Fruit fly (Drosophila melanogaster) whole organism, embryonic: ENCODE measurements around the gene Dh44.
A peak's percentile ranks its signal among the peaks of the same experiment; 100 is the strongest.

Experiments
- Abd-B ChIP-seq: fragments of 200-800 bp; sonication (Bioruptor generic); optimal IDR thresholded peaks from 2 replicates; lab custom pipeline; 2018; ENCODE audit warnings: missing biosample characterization, mild to moderate bottlenecking, missing genetic modification characterization, moderate library complexity
- Asciz ChIP-seq: fragments of 200-800 bp; sonication (Bioruptor generic); optimal IDR thresholded peaks from 2 replicates; lab custom pipeline; 2017; ENCODE audit warnings: missing biosample characterization, mild to moderate bottlenecking, missing genetic modification characterization, missing genetic modification reagents
- B-H2 ChIP-seq: fragments of 200-800 bp; sonication (Bioruptor generic); optimal IDR thresholded peaks from 2 replicates; lab custom pipeline; 2018; ENCODE audit warnings: missing biosample characterization, mild to moderate bottlenecking, missing genetic modification characterization
- CG11560 ChIP-seq: fragments of 200-800 bp; sonication (Bioruptor generic); IDR thresholded peaks from 3 replicates; pipeline ENCODE4 v1.3.6; 2022; ENCODE audit warnings: missing biosample characterization, missing genetic modification characterization
- CG2116 ChIP-seq: fragments of 200-800 bp; sonication (Bioruptor generic); optimal IDR thresholded peaks from 3 replicates; lab custom pipeline; 2018; ENCODE audit warnings: missing biosample characterization, mild to moderate bottlenecking, missing genetic modification characterization
- CG2129 ChIP-seq: fragments of 200-800 bp; sonication (Bioruptor generic); IDR thresholded peaks from 2 replicates; pipeline ENCODE4 v1.3.6; 2022; ENCODE audit warnings: missing biosample characterization, missing genetic modification characterization; ENCODE audit not compliant: partially characterized antibody
- CG31388 ChIP-seq: fragments of 200-800 bp; sonication (Bioruptor generic); optimal IDR thresholded peaks from 2 replicates; lab custom pipeline; 2016; ENCODE audit warnings: missing biosample characterization, missing genetic modification characterization
- CG34224 ChIP-seq: fragments of 200-800 bp; sonication (Bioruptor generic); IDR thresholded peaks from 3 replicates; pipeline ENCODE4 v1.3.6; 2022; ENCODE audit warnings: missing biosample characterization, missing genetic modification characterization; ENCODE audit not compliant: partially characterized antibody
- CG3847 ChIP-seq: fragments of 200-800 bp; sonication (Bioruptor generic); IDR thresholded peaks from 2 replicates; pipeline ENCODE4 v1.3.6; 2022; ENCODE audit warnings: missing biosample characterization, missing genetic modification characterization
- CG4617 ChIP-seq: fragments of 200-800 bp; sonication (Bioruptor generic); optimal IDR thresholded peaks from 3 replicates; lab custom pipeline; 2016; ENCODE audit warnings: missing biosample characterization, missing genetic modification characterization, borderline replicate concordance
- CG5245 ChIP-seq: fragments of 200-800 bp; sonication (Bioruptor generic); optimal IDR thresholded peaks from 3 replicates; lab custom pipeline; 2016; ENCODE audit warnings: missing biosample characterization, missing genetic modification characterization
- CG5953 ChIP-seq: fragments of 200-800 bp; sonication (Bioruptor generic); IDR thresholded peaks from 2 replicates; pipeline ENCODE4 v1.3.6; 2022; ENCODE audit warnings: missing biosample characterization, missing genetic modification characterization
- CG6254 ChIP-seq: fragments of 200-800 bp; sonication (Bioruptor generic); optimal IDR thresholded peaks from 3 replicates; lab custom pipeline; 2017; ENCODE audit warnings: mild to moderate bottlenecking, missing biosample characterization, missing genetic modification reagents, missing genetic modification characterization
- CG6683 ChIP-seq: fragments of 200-800 bp; sonication (Bioruptor generic); optimal IDR thresholded peaks from 2 replicates; lab custom pipeline; 2017; ENCODE audit warnings: missing biosample characterization, mild to moderate bottlenecking, missing genetic modification characterization, missing genetic modification reagents
- CG9727 ChIP-seq: fragments of 200-800 bp; sonication (Bioruptor generic); optimal IDR thresholded peaks from 3 replicates; lab custom pipeline; 2017; ENCODE audit warnings: missing biosample characterization, mild to moderate bottlenecking, missing genetic modification characterization
- CG9932 ChIP-seq: fragments of 200-800 bp; sonication (Bioruptor generic); IDR thresholded peaks from 2 replicates; pipeline ENCODE4 v1.3.6; 2022; ENCODE audit warnings: missing biosample characterization, missing genetic modification characterization
- Deaf1 ChIP-seq: fragments of 200-800 bp; optimal IDR thresholded peaks from 3 replicates; lab custom pipeline; 2019; ENCODE audit warnings: missing biosample characterization, mild to moderate bottlenecking, missing genetic modification characterization, moderate library complexity
- Doc2 ChIP-seq: fragments of 200-800 bp; sonication (Bioruptor generic); IDR thresholded peaks from 2 replicates; pipeline ENCODE4 v1.3.6; 2022; ENCODE audit warnings: missing biosample characterization, missing genetic modification characterization
- Dref ChIP-seq: fragments of 200-800 bp; sonication (Bioruptor generic); IDR thresholded peaks from 2 replicates; pipeline ENCODE4 v1.3.6; 2022; ENCODE audit warnings: missing biosample characterization, missing genetic modification characterization
- ERR ChIP-seq: fragments of 200-800 bp; sonication (Bioruptor generic); optimal IDR thresholded peaks from 2 replicates; lab custom pipeline; 2016; ENCODE audit warnings: missing biosample characterization, missing genetic modification characterization
- H2.0 ChIP-seq: fragments of 200-800 bp; sonication (Bioruptor generic); IDR thresholded peaks from 2 replicates; pipeline ENCODE4 v1.3.6; 2022; ENCODE audit warnings: missing biosample characterization, missing genetic modification characterization
- Mrtf ChIP-seq: fragments of 200-800 bp; sonication (Bioruptor generic); IDR thresholded peaks from 3 replicates; pipeline ENCODE4 v1.3.6; 2022; ENCODE audit warnings: missing biosample characterization, missing genetic modification characterization
- NFAT ChIP-seq: fragments of 200-800 bp; sonication (Bioruptor generic); IDR thresholded peaks from 2 replicates; pipeline ENCODE4 v1.3.6; 2022; ENCODE audit warnings: missing biosample characterization, missing genetic modification characterization
- NK7.1 ChIP-seq: fragments of 200-800 bp; sonication (Bioruptor generic); optimal IDR thresholded peaks from 3 replicates; lab custom pipeline; 2016; ENCODE audit warnings: missing biosample characterization, missing genetic modification characterization
- Nf-YB ChIP-seq: fragments of 200-800 bp; sonication (Bioruptor generic); optimal IDR thresholded peaks from 3 replicates; lab custom pipeline; 2019; ENCODE audit warnings: missing biosample characterization, mild to moderate bottlenecking, missing genetic modification characterization, moderate library complexity
- Poxn ChIP-seq: fragments of 200-800 bp; sonication (Bioruptor generic); IDR thresholded peaks from 2 replicates; pipeline ENCODE4 v1.3.6; 2022; ENCODE audit warnings: missing biosample characterization, missing genetic modification characterization
- Scr ChIP-seq: fragments of 200-800 bp; sonication (Bioruptor generic); IDR thresholded peaks from 2 replicates; pipeline ENCODE4 v1.3.6; 2022; ENCODE audit warnings: missing biosample characterization, missing genetic modification characterization; ENCODE audit not compliant: partially characterized antibody
- Usf ChIP-seq: fragments of 200-800 bp; sonication (Bioruptor generic); optimal IDR thresholded peaks from 2 replicates; lab custom pipeline; 2017; ENCODE audit warnings: missing genotype, missing biosample characterization, missing genetic modification characterization
- Xbp1 ChIP-seq: fragments of 200-800 bp; sonication (Bioruptor generic); optimal IDR thresholded peaks from 3 replicates; lab custom pipeline; 2016; ENCODE audit warnings: missing biosample characterization, mild to moderate bottlenecking, missing genetic modification characterization
- YL-1 ChIP-seq: fragments of 200-800 bp; sonication (Bioruptor generic); optimal IDR thresholded peaks from 3 replicates; lab custom pipeline; 2017; ENCODE audit warnings: missing biosample characterization, mild to moderate bottlenecking, missing genetic modification characterization
- ara ChIP-seq: fragments of 200-800 bp; sonication (Bioruptor generic); IDR thresholded peaks from 2 replicates; pipeline ENCODE4 v1.3.6; 2022; ENCODE audit warnings: missing biosample characterization, missing genetic modification characterization
- az2 ChIP-seq: fragments of 200-800 bp; sonication (Bioruptor generic); optimal IDR thresholded peaks from 3 replicates; lab custom pipeline; 2016; ENCODE audit warnings: missing biosample characterization, missing genetic modification characterization
- btn ChIP-seq: fragments of 200-800 bp; sonication (Bioruptor generic); optimal IDR thresholded peaks from 2 replicates; lab custom pipeline; 2016; ENCODE audit warnings: missing biosample characterization, missing genetic modification characterization
- chm ChIP-seq: fragments of 200-800 bp; sonication (Bioruptor generic); IDR thresholded peaks from 2 replicates; pipeline ENCODE4 v1.3.6; 2022; ENCODE audit warnings: missing biosample characterization, missing genetic modification characterization
- crol ChIP-seq: fragments of 200-800 bp; sonication (Bioruptor generic); IDR thresholded peaks from 2 replicates; pipeline ENCODE4 v1.3.6; 2022; ENCODE audit warnings: missing biosample characterization, missing genetic modification characterization
- fd102C ChIP-seq: fragments of 200-800 bp; sonication (Bioruptor generic); optimal IDR thresholded peaks from 2 replicates; lab custom pipeline; 2018; ENCODE audit warnings: missing biosample characterization, mild to moderate bottlenecking, missing genetic modification characterization, moderate library complexity
- fd96Cb ChIP-seq: fragments of 200-800 bp; sonication (Bioruptor generic); optimal IDR thresholded peaks from 2 replicates; lab custom pipeline; 2018; ENCODE audit warnings: missing biosample characterization, mild to moderate bottlenecking, missing genetic modification characterization, moderate library complexity
- ftz-f1 ChIP-seq: fragments of 200-800 bp; sonication (Bioruptor generic); optimal IDR thresholded peaks from 2 replicates; lab custom pipeline; 2016; ENCODE audit warnings: missing biosample characterization, missing genetic modification characterization
- hb ChIP-seq: fragments of 200-800 bp; sonication (Bioruptor generic); IDR thresholded peaks from 3 replicates; pipeline ENCODE4 v1.3.6; 2022; ENCODE audit warnings: missing biosample characterization, missing genetic modification characterization; ENCODE audit not compliant: partially characterized antibody
- klu ChIP-seq: fragments of 200-800 bp; sonication (Bioruptor generic); IDR thresholded peaks from 2 replicates; pipeline ENCODE4 v1.3.6; 2022; ENCODE audit warnings: missing biosample characterization, missing genetic modification characterization
- lmd ChIP-seq: fragments of 200-800 bp; sonication (Bioruptor generic); IDR thresholded peaks from 2 replicates; pipeline ENCODE4 v1.3.6; 2022; ENCODE audit warnings: missing biosample characterization, missing genetic modification characterization
- sd ChIP-seq: fragments of 200-800 bp; sonication (Bioruptor generic); optimal IDR thresholded peaks from 3 replicates; lab custom pipeline; 2018; ENCODE audit warnings: missing biosample characterization, mild to moderate bottlenecking, missing genetic modification characterization, moderate library complexity
- sima ChIP-seq: fragments of 200-800 bp; sonication (Bioruptor generic); optimal IDR thresholded peaks from 2 replicates; lab custom pipeline; 2016; ENCODE audit warnings: missing biosample characterization, missing genetic modification characterization
- sqz ChIP-seq: fragments of 200-800 bp; sonication (Bioruptor generic); optimal IDR thresholded peaks from 3 replicates; lab custom pipeline; 2018; ENCODE audit warnings: missing biosample characterization, mild to moderate bottlenecking, missing genetic modification characterization
- stwl ChIP-seq: fragments of 200-800 bp; sonication (Bioruptor generic); optimal IDR thresholded peaks from 3 replicates; lab custom pipeline; 2018; ENCODE audit warnings: missing biosample characterization, mild to moderate bottlenecking, missing genetic modification characterization, moderate library complexity
- tna ChIP-seq: fragments of 200-800 bp; sonication (Bioruptor generic); IDR thresholded peaks from 2 replicates; pipeline ENCODE4 v1.3.6; 2022; ENCODE audit warnings: missing biosample characterization, missing genetic modification characterization; ENCODE audit not compliant: partially characterized antibody
- tup ChIP-seq: fragments of 200-800 bp; sonication (Bioruptor generic); optimal IDR thresholded peaks from 2 replicates; lab custom pipeline; 2016; ENCODE audit warnings: missing biosample characterization, mild to moderate bottlenecking, missing genetic modification characterization, moderate library complexity
- usp ChIP-seq: fragments of >200 bp; optimal IDR thresholded peaks from 2 replicates; lab custom pipeline; 2017; ENCODE audit warnings: missing biosample characterization, missing genetic modification characterization
- vfl ChIP-seq: fragments of 200-800 bp; sonication (Bioruptor generic); optimal IDR thresholded peaks from 2 replicates; lab custom pipeline; 2016; ENCODE audit warnings: missing biosample characterization, missing genetic modification characterization
- wdn ChIP-seq: fragments of 200-800 bp; sonication (Bioruptor generic); IDR thresholded peaks from 2 replicates; pipeline ENCODE4 v1.3.6; 2022; ENCODE audit warnings: missing biosample characterization, missing genetic modification characterization

Dh44 gene

DNA sequence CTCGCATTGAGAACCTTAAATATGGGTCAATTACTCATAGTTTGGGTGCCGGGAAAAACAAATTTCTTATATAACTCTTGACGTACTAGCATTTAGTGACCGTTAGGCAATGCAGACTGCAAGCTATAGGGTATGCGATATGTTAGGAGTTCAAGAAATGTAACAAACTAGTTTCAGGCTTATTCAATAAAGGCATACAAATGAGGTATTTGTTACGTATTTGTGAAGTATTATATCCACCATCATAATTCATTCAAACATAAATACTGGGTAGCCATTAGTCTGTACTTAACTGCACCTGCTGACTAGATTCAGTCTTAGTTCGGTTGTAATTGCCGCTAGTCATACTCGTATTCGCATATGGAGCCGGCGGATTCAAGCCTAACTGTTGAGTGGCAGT is 29.8 kb upstream of the Dh44 start (continued):
- TF ChIP-seq stwl (tag; lab: Kevin White, UChicago) (no peak), Mrtf (GFP tag; lab: Robert Waterston, UW) (no peak), ftz-f1 (GFP tag; lab: Kevin White, UChicago) (no peak), klu (GFP tag; lab: Robert Waterston, UW) (no peak), usp (GFP tag; lab: Kevin White, UChicago) (no peak), Deaf1 (tag; lab: Kevin White, UChicago) (no peak), CG2116 (GFP tag; lab: Kevin White, UChicago) (no peak), Nf-YB (no peak), ERR (no peak), NK7.1 (no peak), fd102C (GFP tag; lab: Kevin White, UChicago) (no peak), CG4617 (GFP tag; lab: Kevin White, UChicago) (no peak), fd96Cb (tag; lab: Kevin White, UChicago) (no peak)
- TF ChIP-seq, all 482 proteins: peak for 15

DNA sequence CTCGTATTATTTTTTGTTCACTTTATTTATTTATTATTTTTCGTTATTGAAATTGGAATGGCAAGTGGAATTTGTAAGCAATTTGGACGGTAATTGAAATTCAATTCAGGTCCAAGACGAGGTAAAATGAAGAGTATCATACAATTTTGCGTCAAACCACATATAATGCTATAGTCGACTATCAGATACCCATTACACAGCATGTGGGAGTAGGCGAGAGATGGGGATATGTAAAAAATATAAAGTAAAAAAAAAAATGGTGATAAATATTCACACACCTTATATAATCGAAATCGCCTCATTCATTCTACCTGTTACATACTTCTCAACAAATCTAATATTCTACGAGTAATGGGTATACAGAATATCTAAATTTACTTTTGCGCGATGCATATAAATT is 25.8 kb upstream of the Dh44 start:
- TF ChIP-seq Usf (GFP tag; lab: Kevin White, UChicago), result no peak
- TF ChIP-seq Asciz, result no peak
- TF ChIP-seq CG3847, result no peak
- TF ChIP-seq NFAT (GFP tag; lab: Robert Waterston, UW), result no peak
- no peak for TF ChIP-seq Abd-B (GFP tag; lab: Kevin White, UChicago)
- TF ChIP-seq az2 (GFP tag; lab: Kevin White, UChicago), result no peak
- peak; percentile 56 for TF ChIP-seq Scr
- TF ChIP-seq Dref (GFP tag; lab: Robert Waterston, UW), result no peak
- peak; percentile 75 for TF ChIP-seq tna (GFP tag; lab: Robert Waterston, UW)
- peak; percentile 58; the same call in 1 of the 3 replicates for TF ChIP-seq CG34224 (GFP tag; lab: Robert Waterston, UW)
- TF ChIP-seq B-H2 (GFP tag; lab: Kevin White, UChicago), result no peak
- TF ChIP-seq CG9932 (GFP tag; lab: Robert Waterston, UW), result peak; percentile 42; the same call in 1 of the 2 replicates
- no peak for TF ChIP-seq CG31388 (GFP tag; lab: Kevin White, UChicago)
- TF ChIP-seq sd (tag; lab: Kevin White, UChicago), result no peak
- TF ChIP-seq vfl (GFP tag; lab: Kevin White, UChicago), result no peak
- TF ChIP-seq CG5953 (GFP tag; lab: Robert Waterston, UW), result no peak
- TF ChIP-seq lmd (GFP tag; lab: Robert Waterston, UW), result no peak
- TF ChIP-seq crol (GFP tag; lab: Robert Waterston, UW), result no peak
- no peak for TF ChIP-seq CG5245 (GFP tag; lab: Kevin White, UChicago)
- no peak for TF ChIP-seq sqz (GFP tag; lab: Kevin White, UChicago)
- no peak for TF ChIP-seq CG11560 (tag; lab: Robert Waterston, UW)
- no peak for TF ChIP-seq CG9727 (GFP tag; lab: Kevin White, UChicago)
- no peak for TF ChIP-seq chm
- peak; percentile 64; the same call in 1 of the 3 replicates for TF ChIP-seq hb (GFP tag; lab: Robert Waterston, UW)
- no peak for TF ChIP-seq Doc2 (GFP tag; lab: Robert Waterston, UW)
- TF ChIP-seq Xbp1 (GFP tag; lab: Kevin White, UChicago), result peak; percentile 22
- TF ChIP-seq ara (GFP tag; lab: Robert Waterston, UW), result no peak
- TF ChIP-seq CG6683 (GFP tag; lab: Kevin White, UChicago), result no peak
- TF ChIP-seq btn (GFP tag; lab: Kevin White, UChicago), result no peak
- no peak for TF ChIP-seq fd96Cb (tag; lab: Kevin White, UChicago)
- no peak for TF ChIP-seq CG2129
- no peak for TF ChIP-seq wdn
- no peak for TF ChIP-seq YL-1 (GFP tag; lab: Kevin White, UChicago)
- no peak for TF ChIP-seq CG6254 (GFP tag; lab: Kevin White, UChicago)
- no peak for TF ChIP-seq Poxn (GFP tag; lab: Robert Waterston, UW)
- no peak for TF ChIP-seq sima
- no peak for TF ChIP-seq tup (GFP tag; lab: Kevin White, UChicago)
- TF ChIP-seq H2.0, result no peak
- no peak for TF ChIP-seq Nf-YB
